Worm (Caenorhabditis elegans): ENCODE results near the gene E02A10.3.
A peak's percentile ranks its signal among the peaks of the same experiment; 100 is the strongest.

E02A10.3 gene

ce11 chrV:12548830-12549229 lies 30.6 kb upstream of the E02A10.3 start:
- TF ChIP-seq R02D3.7 (tag; optimal IDR thresholded peaks at IDR 0.05): no peak
- TF ChIP-seq F49E8.2 (tag; optimal IDR thresholded peaks at IDR 0.05; ENCODE audit: borderline replicate concordance): no peak
- TF ChIP-seq pqm-1 (tag; optimal IDR thresholded peaks at IDR 0.05): no peak
- no peak for TF ChIP-seq Y5F2A.4 (GFP tag; optimal IDR thresholded peaks at IDR 0.05)
- no peak for TF ChIP-seq nhr-111 (GFP tag; optimal IDR thresholded peaks at IDR 0.05)
- TF ChIP-seq Y75B8A.6 (GFP tag; IDR thresholded peaks at IDR 0.05): no peak
- TF ChIP-seq nhr-6 (tag; optimal IDR thresholded peaks at IDR 0.05): peak; percentile 4
- no peak for TF ChIP-seq lsy-2 (tag; optimal IDR thresholded peaks at IDR 0.05)
- no peak for TF ChIP-seq rbr-2 (tag; optimal IDR thresholded peaks at IDR 0.05)
- TF ChIP-seq saeg-2 (GFP tag; IDR thresholded peaks at IDR 0.05): no peak
- peak; percentile 55 for TF ChIP-seq nhr-28 (tag; optimal IDR thresholded peaks at IDR 0.05)
- TF ChIP-seq nhr-41 (GFP tag; IDR thresholded peaks at IDR 0.05): no peak
- TF ChIP-seq aly-2 (tag; optimal IDR thresholded peaks at IDR 0.05): no peak
- no peak for TF ChIP-seq unc-39 (tag; optimal IDR thresholded peaks at IDR 0.05)
- TF ChIP-seq unc-62 (GFP tag; optimal IDR thresholded peaks at IDR 0.05 in 1 of 2): no peak
- no peak for TF ChIP-seq unc-62 (tag; optimal IDR thresholded peaks at IDR 0.05)
- no peak for TF ChIP-seq T20F7.1 (GFP tag; optimal IDR thresholded peaks at IDR 0.05)
- no peak for TF ChIP-seq zip-2 (tag; optimal IDR thresholded peaks at IDR 0.05)
- no peak for TF ChIP-seq F10B5.3 (tag; optimal IDR thresholded peaks at IDR 0.05)
- TF ChIP-seq skn-1 (tag; optimal IDR thresholded peaks at IDR 0.05): no peak
- TF ChIP-seq zfp-3 (GFP tag; conservative IDR thresholded peaks at IDR 0.05): peak; percentile 74; the same call in 1 of the 2 replicates
- TF ChIP-seq nhr-48 (tag; optimal IDR thresholded peaks at IDR 0.05): no peak
- no peak for TF ChIP-seq lin-29 (GFP tag; IDR thresholded peaks at IDR 0.05)
- peak; percentile 87 for TF ChIP-seq ama-1 (optimal IDR thresholded peaks at IDR 0.05)
- TF ChIP-seq ceh-28 (tag; optimal IDR thresholded peaks at IDR 0.05): no peak
- no peak for TF ChIP-seq vab-7 (GFP tag; IDR thresholded peaks at IDR 0.05)
- no peak for TF ChIP-seq nhr-237 (tag; optimal IDR thresholded peaks at IDR 0.05)
- no peak for TF ChIP-seq tag-97 (GFP tag; IDR thresholded peaks at IDR 0.05)
- TF ChIP-seq T26A8.4 (GFP tag; IDR thresholded peaks at IDR 0.05): peak; percentile 90
- TF ChIP-seq F44E2.7 (GFP tag; IDR thresholded peaks at IDR 0.05): no peak
- TF ChIP-seq daf-16 (GFP tag; optimal IDR thresholded peaks at IDR 0.05): no peak
- TF ChIP-seq daf-16 (tag; optimal IDR thresholded peaks at IDR 0.05): no peak
- TF ChIP-seq dmd-9 (GFP tag; IDR thresholded peaks at IDR 0.05): no peak
- no peak for TF ChIP-seq egl-43 (GFP tag; IDR thresholded peaks at IDR 0.05)
- TF ChIP-seq mdt-29 (GFP tag; IDR thresholded peaks at IDR 0.05): no peak
- TF ChIP-seq fos-1 (tag; optimal IDR thresholded peaks at IDR 0.05): no peak
- TF ChIP-seq hmg-1.1 (GFP tag; IDR thresholded peaks at IDR 0.05): no peak
- no peak for TF ChIP-seq lir-3 (tag; optimal IDR thresholded peaks at IDR 0.05)
- TF ChIP-seq ZK337.2 (GFP tag; IDR thresholded peaks at IDR 0.05): no peak
- no peak for TF ChIP-seq madf-5 (GFP tag; IDR thresholded peaks at IDR 0.05)
- TF ChIP-seq dmd-6 (GFP tag; IDR thresholded peaks at IDR 0.05): no peak
- no peak for TF ChIP-seq D1046.2 (GFP tag; IDR thresholded peaks at IDR 0.05)
- no peak for TF ChIP-seq lin-13 (GFP tag; optimal IDR thresholded peaks at IDR 0.05)
- TF ChIP-seq ztf-11 (tag; optimal IDR thresholded peaks at IDR 0.05): no peak
- no peak for TF ChIP-seq unc-130 (GFP tag; optimal IDR thresholded peaks at IDR 0.05)
- TF ChIP-seq egl-27 (tag; optimal IDR thresholded peaks at IDR 0.05): no peak
- TF ChIP-seq zip-11 (GFP tag; IDR thresholded peaks at IDR 0.05): no peak
- TF ChIP-seq cey-2 (tag; optimal IDR thresholded peaks at IDR 0.05; ENCODE audit: borderline replicate concordance, insufficient read depth): no peak
- no peak for TF ChIP-seq ceh-82 (tag; optimal IDR thresholded peaks at IDR 0.05)
- TF ChIP-seq Y105C5A.15 (GFP tag; IDR thresholded peaks at IDR 0.05): no peak
- no peak for TF ChIP-seq lin-38 (GFP tag; IDR thresholded peaks at IDR 0.05)
- TF ChIP-seq ces-1 (GFP tag; optimal IDR thresholded peaks at IDR 0.05): no peak
- TF ChIP-seq mdl-1 (tag; optimal IDR thresholded peaks at IDR 0.05): peak in 1 of 2 experiments; percentile 51
- TF ChIP-seq daf-8 (GFP tag; IDR thresholded peaks at IDR 0.05): no peak

Data from whole organism, L4 larva.